Fruit fly (Drosophila melanogaster): ENCODE data around the gene CG15020.

DNA sequence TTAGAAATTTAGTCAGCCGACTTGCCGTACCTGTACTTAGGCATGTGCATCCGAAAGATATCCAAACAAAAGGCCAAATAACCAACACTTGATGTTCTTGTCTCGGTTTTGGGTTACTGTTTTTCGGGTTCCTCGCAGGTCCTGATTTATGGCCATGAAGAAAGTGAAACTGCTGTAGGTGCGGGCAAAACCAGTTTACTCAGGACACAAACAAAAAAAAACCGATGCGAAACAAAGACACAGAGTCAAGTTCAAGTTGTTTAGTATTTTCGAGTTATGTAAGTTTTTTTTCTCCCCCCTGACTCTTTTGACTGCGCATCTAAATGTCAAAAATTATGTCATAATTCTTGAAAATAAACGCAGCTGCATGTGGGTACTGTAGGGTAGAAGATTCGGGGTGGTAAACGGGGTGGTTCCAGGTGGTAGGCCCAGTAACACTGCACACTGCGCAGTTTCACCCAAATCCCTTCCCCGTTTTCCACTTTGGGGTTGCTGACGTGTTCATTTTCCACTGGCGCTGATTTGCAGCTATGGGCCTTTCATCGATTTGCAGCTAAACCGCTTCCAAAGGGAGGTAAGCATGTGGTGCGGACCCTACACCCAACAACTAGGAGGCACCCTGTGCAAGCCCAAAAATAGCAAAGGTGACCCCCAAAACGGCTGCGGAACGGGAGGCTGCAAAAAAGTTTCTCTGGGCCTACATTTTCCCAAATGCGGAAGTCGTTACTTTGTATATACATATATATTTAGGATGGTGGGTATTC, 12.1 kb upstream of the CG15020 start:
- TF ChIP-seq CG11617 (GFP tag; optimal IDR thresholded peaks at IDR 0.05), result no peak
- TF ChIP-seq cic (GFP tag; optimal IDR thresholded peaks at IDR 0.05), result no peak
- TF ChIP-seq Crg-1 (GFP tag; optimal IDR thresholded peaks at IDR 0.05), result no peak
- TF ChIP-seq CG14711 (tag; optimal IDR thresholded peaks at IDR 0.05), result no peak
